Worm (Caenorhabditis elegans) whole organism, L4 larva: ENCODE results near the gene ent-2.
A peak's percentile ranks its signal among the peaks of the same experiment; 100 is the strongest.

ENCODE experiments used
- F44E2.7 ChIP-seq: fragments of 200-800 bp; sonication (Bioruptor generic); IDR thresholded peaks from 2 replicates; pipeline ENCODE4 v2.1.2; 2022; ENCODE audit warnings: missing genetic modification characterization, missing compliant biosample characterization
- F49E8.2 ChIP-seq: sonication (generic microtip); optimal IDR thresholded peaks from 2 replicates; lab custom pipeline; 2016; ENCODE audit warnings: missing compliant biosample characterization, mild to moderate bottlenecking, missing genetic modification characterization, borderline replicate concordance
- T20F7.1 ChIP-seq: fragments of 200-800 bp; sonication (Bioruptor generic); optimal IDR thresholded peaks from 2 replicates; lab custom pipeline; 2018; ENCODE audit warnings: mild to moderate bottlenecking, missing genetic modification characterization, missing compliant biosample characterization
- Y105C5A.15 ChIP-seq: fragments of 200-800 bp; sonication (Bioruptor generic); IDR thresholded peaks from 2 replicates; pipeline ENCODE4 v1.3.6; 2022; ENCODE audit warnings: missing genetic modification characterization, missing compliant biosample characterization
- Y48G9A.11 ChIP-seq: fragments of 200-800 bp; sonication (Bioruptor generic); IDR thresholded peaks from 2 replicates; pipeline ENCODE4 v1.3.6; 2022; ENCODE audit warnings: missing genetic modification reagents, missing genetic modification characterization, missing compliant biosample characterization
- ZK546.5 ChIP-seq, 2 experiments: sonication (generic microtip); optimal IDR thresholded peaks; 2 replicates each; lab custom pipeline; 2017; ENCODE audit warnings: missing biosample characterization in 2 of 2, missing genetic modification characterization in 2 of 2
- aha-1 ChIP-seq: fragments of 150-350 bp; peaks from one replicate; lab custom pipeline; 2014; ENCODE audit warnings: missing biosample characterization, missing genetic modification characterization
- arid-1 ChIP-seq: fragments of 200-800 bp; sonication (Bioruptor generic); conservative IDR thresholded peaks from 2 replicates; pipeline ENCODE4 v1.3.6; 2022; ENCODE audit warnings: missing genetic modification reagents, missing genetic modification characterization, missing compliant biosample characterization
- ceh-20 ChIP-seq: fragments of 200-800 bp; sonication (Bioruptor generic); IDR thresholded peaks from 2 replicates; pipeline ENCODE4 v1.3.6; 2022; ENCODE audit warnings: missing genetic modification reagents, missing genetic modification characterization, missing compliant biosample characterization
- ceh-62 ChIP-seq: sonication (generic microtip); optimal IDR thresholded peaks from 2 replicates; lab custom pipeline; 2017; ENCODE audit warnings: missing biosample characterization, missing genetic modification characterization
- ceh-82 ChIP-seq: sonication (generic microtip); optimal IDR thresholded peaks from 2 replicates; lab custom pipeline; 2017; ENCODE audit warnings: missing biosample characterization, missing genetic modification characterization
- ctbp-1 ChIP-seq: fragments of 200-800 bp; sonication (Bioruptor generic); IDR thresholded peaks from 2 replicates; pipeline ENCODE4 v1.3.6; 2022; ENCODE audit warnings: missing genetic modification reagents, missing genetic modification characterization, missing compliant biosample characterization
- daf-16 ChIP-seq, 3 experiments: sonication (generic microtip); optimal IDR thresholded peaks; 2 replicates each; lab custom pipeline; 2016 to 2017; ENCODE audit warnings: missing genetic modification characterization in 3 of 3, missing genetic modification reagents in 3 of 3, mild to moderate bottlenecking in 2 of 3, missing compliant biosample characterization in 2 of 3, missing biosample characterization in 1 of 3, moderate library complexity in 1 of 3
- daf-8 ChIP-seq: fragments of 200-800 bp; sonication (Bioruptor generic); IDR thresholded peaks from 2 replicates; pipeline ENCODE4 v1.3.6; 2022; ENCODE audit warnings: missing genetic modification characterization, missing compliant biosample characterization
- dmd-6 ChIP-seq: fragments of 200-800 bp; sonication (Bioruptor generic); IDR thresholded peaks from 2 replicates; pipeline ENCODE4 v1.3.6; 2022; ENCODE audit warnings: missing genetic modification reagents, missing genetic modification characterization, missing compliant biosample characterization
- dpl-1 ChIP-seq: fragments of 150-350 bp; optimal IDR thresholded peaks from 2 replicates; lab custom pipeline; 2014; ENCODE audit warnings: missing biosample characterization, missing genetic modification reagents, missing genetic modification characterization
- gei-8 ChIP-seq: fragments of 200-800 bp; sonication (Bioruptor generic); optimal IDR thresholded peaks from 2 replicates; lab custom pipeline; 2018; ENCODE audit warnings: mild to moderate bottlenecking, missing genetic modification characterization, missing compliant biosample characterization
- hlh-11 ChIP-seq: fragments of 200-800 bp; sonication (Bioruptor generic); optimal IDR thresholded peaks from 2 replicates; lab custom pipeline; 2018; ENCODE audit warnings: mild to moderate bottlenecking, missing genetic modification characterization, missing compliant biosample characterization
- hmg-1.1 ChIP-seq: fragments of 200-800 bp; sonication (Bioruptor generic); IDR thresholded peaks from 2 replicates; pipeline ENCODE4 v1.3.6; 2022; ENCODE audit warnings: missing genetic modification reagents, missing genetic modification characterization, missing compliant biosample characterization
- jun-1 ChIP-seq: fragments of 150-350 bp; optimal IDR thresholded peaks from 2 replicates; lab custom pipeline; 2014; ENCODE audit warnings: missing biosample characterization, missing genetic modification reagents, missing genetic modification characterization
- lin-38 ChIP-seq: fragments of 200-800 bp; sonication (Bioruptor generic); IDR thresholded peaks from 2 replicates; pipeline ENCODE4 v1.3.6; 2022; ENCODE audit warnings: missing genetic modification reagents, missing genetic modification characterization, missing compliant biosample characterization
- madf-5 ChIP-seq, 2 experiments: fragments of 200-800 bp; sonication (Bioruptor generic); IDR thresholded peaks; 2 replicates each; pipeline ENCODE4 v1.3.6; 2022; ENCODE audit warnings: missing compliant biosample characterization in 2 of 2, missing genetic modification characterization in 2 of 2
- mdl-1 ChIP-seq, 2 experiments: fragments of 150-350 bp in 1 of 2; sonication (generic microtip) in 1 of 2; optimal IDR thresholded peaks; 2 replicates each; lab custom pipeline; 2014 to 2017; ENCODE audit warnings: missing biosample characterization in 2 of 2, missing genetic modification characterization in 2 of 2
- mes-2 ChIP-seq: sonication (generic microtip); optimal IDR thresholded peaks from 2 replicates; lab custom pipeline; 2016; ENCODE audit warnings: missing genotype, mild to moderate bottlenecking, missing genetic modification characterization, missing compliant biosample characterization; ENCODE audit not compliant: poor library complexity, severe bottlenecking
- mxl-3 ChIP-seq: fragments of 200-800 bp; sonication (Bioruptor generic); optimal IDR thresholded peaks from 2 replicates; lab custom pipeline; 2018; ENCODE audit warnings: mild to moderate bottlenecking, missing genetic modification characterization, missing compliant biosample characterization
- nhr-11 ChIP-seq: fragments of 150-350 bp; optimal IDR thresholded peaks from 2 replicates; lab custom pipeline; 2014; ENCODE audit warnings: missing biosample characterization, missing genetic modification characterization
- nhr-25 ChIP-seq: sonication (generic microtip); optimal IDR thresholded peaks from 2 replicates; lab custom pipeline; 2017; ENCODE audit warnings: missing genetic modification characterization, mild to moderate bottlenecking, missing compliant biosample characterization, antibody characterized with exemption, moderate library complexity, borderline replicate concordance; ENCODE audit not compliant: insufficient read depth
- nhr-28 ChIP-seq: fragments of 150-350 bp; optimal IDR thresholded peaks from 2 replicates; lab custom pipeline; 2014; ENCODE audit warnings: missing biosample characterization, missing genetic modification characterization
- nhr-41 ChIP-seq: fragments of 200-800 bp; sonication (Bioruptor generic); IDR thresholded peaks from 2 replicates; pipeline ENCODE4 v1.3.6; 2022; ENCODE audit warnings: missing genetic modification reagents, missing genetic modification characterization, missing compliant biosample characterization
- nhr-48 ChIP-seq: sonication (generic microtip); optimal IDR thresholded peaks from 2 replicates; lab custom pipeline; 2016; ENCODE audit warnings: mild to moderate bottlenecking, missing genetic modification characterization, missing compliant biosample characterization
- php-3 ChIP-seq: fragments of 200-800 bp; sonication (Bioruptor generic); IDR thresholded peaks from 2 replicates; pipeline ENCODE4 v1.3.6; 2022; ENCODE audit warnings: missing genetic modification reagents, missing genetic modification characterization, missing compliant biosample characterization
- pqm-1 ChIP-seq: sonication (generic microtip); optimal IDR thresholded peaks from 2 replicates; lab custom pipeline; 2017; ENCODE audit warnings: missing biosample characterization, missing genetic modification characterization
- rbr-2 ChIP-seq: sonication (generic microtip); optimal IDR thresholded peaks from 2 replicates; lab custom pipeline; 2016; ENCODE audit warnings: missing genotype, missing genetic modification characterization, missing compliant biosample characterization
- saeg-2 ChIP-seq: fragments of 200-800 bp; sonication (Bioruptor generic); IDR thresholded peaks from 2 replicates; pipeline ENCODE4 v1.3.6; 2022; ENCODE audit warnings: missing genetic modification reagents, missing genetic modification characterization, missing compliant biosample characterization
- set-16 ChIP-seq: fragments of 200-800 bp; sonication (Bioruptor generic); IDR thresholded peaks from 2 replicates; pipeline ENCODE4 v1.3.6; 2022; ENCODE audit warnings: missing genetic modification reagents, missing genetic modification characterization, missing compliant biosample characterization
- skn-1 ChIP-seq: fragments of 150-350 bp; optimal IDR thresholded peaks from 2 replicates; lab custom pipeline; 2014; ENCODE audit warnings: missing biosample characterization, missing genetic modification characterization
- tra-1 ChIP-seq: fragments of 200-800 bp; sonication (Bioruptor generic); IDR thresholded peaks from 2 replicates; pipeline ENCODE4 v1.3.6; 2022; ENCODE audit warnings: missing genetic modification reagents, missing genetic modification characterization, missing compliant biosample characterization
- unc-39 ChIP-seq: sonication (generic microtip); optimal IDR thresholded peaks from 2 replicates; lab custom pipeline; 2017; ENCODE audit warnings: missing biosample characterization, missing genetic modification characterization
- unc-62 ChIP-seq, 3 experiments: fragments of 150-350 bp in 1 of 3; sonication (generic microtip); optimal IDR thresholded peaks in 2 of 3; peaks in 1 of 3; 1 replicate in 1 of 3; 2 replicates in 2 of 3; lab custom pipeline; 2014 to 2017; ENCODE audit warnings: missing biosample characterization in 3 of 3, missing genetic modification characterization in 3 of 3, missing genetic modification reagents in 3 of 3, missing genotype in 1 of 3
- vab-7 ChIP-seq: fragments of 200-800 bp; sonication (Bioruptor generic); IDR thresholded peaks from 2 replicates; pipeline ENCODE4 v1.3.6; 2022; ENCODE audit warnings: missing genetic modification reagents, missing genetic modification characterization, missing compliant biosample characterization
- zip-11 ChIP-seq: fragments of 200-800 bp; sonication (Bioruptor generic); IDR thresholded peaks from 2 replicates; pipeline ENCODE4 v1.3.6; 2022; ENCODE audit warnings: missing genetic modification characterization, missing compliant biosample characterization
- zip-2 ChIP-seq: fragments of 150-350 bp; optimal IDR thresholded peaks from 2 replicates; lab custom pipeline; 2014; ENCODE audit warnings: missing biosample characterization, missing genetic modification characterization

The ent-2 gene

DNA sequence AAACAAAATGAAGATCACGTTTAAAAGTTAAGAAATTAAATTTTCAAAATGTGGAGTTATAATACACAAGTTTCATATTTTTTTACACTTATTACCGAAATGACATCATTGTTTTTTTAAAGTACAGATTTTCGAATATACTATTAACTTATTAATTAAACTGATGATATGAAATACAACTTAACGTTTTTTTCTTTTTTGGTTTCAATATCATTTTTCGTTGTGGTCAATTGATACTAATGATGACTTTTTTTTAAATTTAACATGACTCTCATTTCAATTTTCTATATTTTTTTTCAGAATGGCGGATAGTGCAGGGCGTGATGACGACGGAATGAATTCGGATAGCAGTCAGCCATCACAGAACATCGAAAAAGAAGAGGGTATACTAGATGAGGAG, 9.8 kb upstream of the ent-2 start, which contains the start of gene usp-33:
TSS of gene usp-33 (plus strand) at position 301 of the 400 bp plus-strand sequence.
- TF ChIP-seq ZK546.5 (tag; optimal IDR thresholded peaks at IDR 0.05; lab: Kevin White, UChicago): no peak
- no peak for TF ChIP-seq hlh-11 (tag; lab: Kevin White, UChicago)
- TF ChIP-seq madf-5 (GFP tag; IDR thresholded peaks at IDR 0.05; lab: Robert Waterston, UW): no peak
- peak; percentile 21 for TF ChIP-seq aha-1

DNA sequence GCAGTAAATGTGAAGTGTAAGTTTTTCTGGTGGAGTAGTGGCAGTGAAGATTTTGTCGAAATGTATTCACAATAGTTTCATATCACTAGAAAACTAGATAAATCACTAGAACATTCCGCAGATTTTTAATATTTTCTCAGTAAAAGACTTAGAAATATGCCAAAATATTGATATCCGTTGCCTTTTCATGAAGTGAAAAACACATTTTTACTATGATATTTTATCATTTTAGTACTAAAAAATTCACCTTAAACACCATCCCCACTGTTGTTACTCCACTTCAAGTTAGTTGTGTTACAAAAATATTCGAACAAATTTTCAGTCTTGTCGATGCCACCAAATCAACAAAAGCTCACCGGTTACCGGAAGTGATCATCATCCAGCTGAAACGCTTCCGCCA, 7.5 kb upstream of the ent-2 start:
- TF ChIP-seq ctbp-1 (GFP tag; lab: Robert Waterston, UW) (no peak), lin-38 (GFP tag; lab: Robert Waterston, UW) (no peak), daf-8 (GFP tag; lab: Robert Waterston, UW) (no peak), vab-7 (GFP tag; lab: Robert Waterston, UW) (no peak), ceh-82 (tag; lab: Kevin White, UChicago) (no peak), nhr-11 (tag; lab: Kevin White, UChicago) (no peak), nhr-25 (tag; lab: Kevin White, UChicago) (no peak), unc-62 (GFP tag; optimal IDR thresholded peaks at IDR 0.05 in 1 of 2; lab: Kevin White, UChicago) (peak in 1 of 2 experiments; percentile 62), unc-62 (tag; optimal IDR thresholded peaks at IDR 0.05; lab: Kevin White, UChicago) (no peak), aha-1 (peak; percentile 80), arid-1 (GFP tag; lab: Robert Waterston, UW) (no peak), skn-1 (no peak)

DNA sequence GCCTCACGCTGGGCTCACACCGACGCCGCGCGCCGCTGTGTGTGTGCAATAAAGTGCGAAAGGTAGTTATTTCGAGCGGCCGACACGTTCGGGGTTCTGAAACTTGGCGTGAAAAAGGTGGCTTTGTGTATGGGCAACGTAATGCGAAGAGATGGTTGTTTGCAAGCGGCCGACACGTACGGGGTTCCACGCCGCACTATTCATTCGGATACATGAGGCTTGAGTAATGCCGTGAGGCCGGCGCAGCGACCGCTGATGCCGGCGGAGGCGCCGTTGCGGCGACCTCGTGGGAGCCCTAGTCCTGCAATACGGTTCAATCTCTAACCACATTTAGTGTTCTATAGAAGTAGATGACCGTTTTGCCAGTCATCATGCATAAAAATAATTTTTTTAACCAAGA, 6.8 kb upstream of the ent-2 start:
- TF ChIP-seq gei-8 (GFP tag; lab: Kevin White, UChicago) (no peak), F44E2.7 (GFP tag; lab: Robert Waterston, UW) (no peak), ceh-20 (GFP tag; lab: Robert Waterston, UW) (no peak), jun-1 (tag; lab: Kevin White, UChicago) (no peak), mes-2 (no peak), nhr-41 (no peak), aha-1 (peak; percentile 11), set-16 (GFP tag; lab: Robert Waterston, UW) (peak; percentile 70), daf-16 (GFP tag; optimal IDR thresholded peaks at IDR 0.05; lab: Kevin White, UChicago) (no peak), daf-16 (tag; optimal IDR thresholded peaks at IDR 0.05; lab: Kevin White, UChicago) (no peak)

DNA sequence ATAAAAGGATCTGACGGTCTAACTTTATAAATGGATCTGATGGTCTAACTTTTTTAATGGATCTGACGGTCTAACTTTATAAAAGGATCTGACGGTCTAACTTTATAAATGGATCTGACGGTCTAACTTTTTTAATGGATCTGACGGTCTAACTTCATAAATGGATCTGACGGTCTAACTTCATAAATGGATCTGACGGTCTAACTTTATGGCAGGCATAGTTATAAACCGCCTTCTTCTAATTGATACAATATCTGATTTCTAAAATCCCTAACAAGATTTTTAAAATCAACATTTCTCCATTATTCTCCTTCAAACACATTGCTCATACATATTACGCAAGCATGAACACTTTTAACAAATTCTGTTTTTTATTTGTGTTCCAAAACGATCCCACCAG, 3.8 kb upstream of the ent-2 start, which contains the start of gene K09A9.8:
TSS of gene K09A9.8 (minus strand) at position 101 of the 400 bp plus-strand sequence.
- TF ChIP-seq zip-11 (GFP tag; lab: Robert Waterston, UW): no peak
- no peak for TF ChIP-seq F49E8.2 (tag; lab: Kevin White, UChicago)
- no peak for TF ChIP-seq rbr-2 (tag; lab: Kevin White, UChicago)
- TF ChIP-seq zip-2 (tag; lab: Kevin White, UChicago): no peak

DNA sequence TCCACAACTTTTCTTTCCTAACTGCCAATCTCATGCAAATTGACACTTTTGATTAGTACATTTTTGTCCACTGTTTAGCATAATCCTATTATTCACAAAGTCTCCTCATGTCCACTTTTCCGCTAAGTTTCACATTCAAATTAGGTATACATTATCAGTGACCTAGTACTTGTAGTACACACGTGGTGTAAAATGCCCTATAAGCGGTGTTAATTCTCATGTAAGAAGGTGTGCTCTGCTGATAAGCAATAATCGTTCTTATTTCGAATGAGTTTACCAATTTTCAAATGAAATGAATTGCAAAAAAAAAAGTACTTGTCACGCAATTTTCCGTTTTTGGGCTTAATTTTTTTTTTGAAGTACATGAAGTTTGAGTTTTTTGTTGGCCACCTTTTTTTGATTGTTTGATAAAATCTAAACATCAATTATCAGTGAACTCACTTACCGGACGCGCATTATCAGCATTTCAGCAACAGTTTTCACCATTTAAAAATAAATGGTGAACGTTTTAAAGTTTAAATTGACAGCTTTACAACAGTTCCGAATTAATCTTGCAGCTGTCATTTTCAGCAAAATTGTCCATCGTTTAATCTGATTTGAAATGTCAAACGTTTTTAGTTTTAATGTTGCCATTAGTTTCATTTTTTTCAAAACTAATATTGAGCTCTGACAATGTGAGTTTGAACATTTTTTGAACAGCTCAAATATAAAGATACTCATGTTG, 2.0 kb upstream of the ent-2 start:
- TF ChIP-seq mdl-1 (tag; optimal IDR thresholded peaks at IDR 0.05; lab: Kevin White, UChicago) (peak in 1 of 2 experiments; percentile 12), ceh-62 (tag; lab: Kevin White, UChicago) (no peak), Y105C5A.15 (GFP tag; lab: Robert Waterston, UW) (no peak), hmg-1.1 (GFP tag; lab: Robert Waterston, UW) (no peak), dpl-1 (GFP tag; lab: Kevin White, UChicago) (no peak), unc-39 (tag; lab: Kevin White, UChicago) (no peak), skn-1 (no peak), nhr-28 (peak; percentile 80), Y48G9A.11 (GFP tag; lab: Robert Waterston, UW) (no peak), php-3 (GFP tag; lab: Robert Waterston, UW) (peak; percentile 62; the same call in 1 of the 2 replicates), mxl-3 (GFP tag; lab: Kevin White, UChicago) (peak; percentile 14), saeg-2 (GFP tag; lab: Robert Waterston, UW) (0 out of 2 replicates have a peak, but pooled peaks have one; percentile 9), nhr-48 (tag; lab: Kevin White, UChicago) (peak; percentile 27), dmd-6 (GFP tag; lab: Robert Waterston, UW) (peak; percentile 93), tra-1 (GFP tag; lab: Robert Waterston, UW) (peak; percentile 94), nhr-41 (no peak), hlh-11 (tag; lab: Kevin White, UChicago) (peak; percentile 42), pqm-1 (tag; lab: Kevin White, UChicago) (peak; percentile 74), T20F7.1 (peak; percentile 27)
